Fruit fly (Drosophila melanogaster): ENCODE data around the gene mts.

dm6 chr2L:7821279-7821848 lies 6.1 kb upstream of the mts start:
- no peak for TF ChIP-seq CG8478 (optimal IDR thresholded peaks at IDR 0.05)
- no peak for TF ChIP-seq pan (optimal IDR thresholded peaks at IDR 0.05)
